Worm (Caenorhabditis elegans) whole organism, early embryonic: ENCODE results near the gene clec-153.

Experiments used
- F13C5.2 ChIP-seq: sonication (generic microtip); optimal IDR thresholded peaks from 2 replicates; lab custom pipeline; 2017; ENCODE audit warnings: mild to moderate bottlenecking, missing genetic modification characterization, inconsistent platforms, missing compliant biosample characterization
- aly-1 ChIP-seq: sonication (generic microtip); optimal IDR thresholded peaks from 2 replicates; lab custom pipeline; 2016; ENCODE audit warnings: missing genetic modification characterization, missing compliant biosample characterization
- ama-1 ChIP-seq: fragments of 150-350 bp; optimal IDR thresholded peaks from 2 replicates; lab custom pipeline; 2014
- ceh-13 ChIP-seq: fragments of 200-800 bp; sonication (Bioruptor generic); optimal IDR thresholded peaks from 2 replicates; lab custom pipeline; 2018; ENCODE audit warnings: mild to moderate bottlenecking, missing genetic modification characterization, missing compliant biosample characterization
- ets-7 ChIP-seq: sonication (generic microtip); optimal IDR thresholded peaks from 2 replicates; lab custom pipeline; 2016; ENCODE audit warnings: missing genotype, missing genetic modification characterization, missing compliant biosample characterization
- flt-1 ChIP-seq: fragments of 200-800 bp; sonication (Bioruptor generic); IDR thresholded peaks from 2 replicates; pipeline ENCODE4 v1.3.6; 2022; ENCODE audit warnings: missing genetic modification characterization, missing compliant biosample characterization
- hmbx-1 ChIP-seq: sonication (generic microtip); optimal IDR thresholded peaks from 2 replicates; lab custom pipeline; 2016; ENCODE audit warnings: mild to moderate bottlenecking, missing genetic modification characterization, missing compliant biosample characterization
- hmg-4 ChIP-seq: fragments of 200-800 bp; sonication (Bioruptor generic); optimal IDR thresholded peaks from 2 replicates; lab custom pipeline; 2018; ENCODE audit warnings: mild to moderate bottlenecking, missing genetic modification characterization, missing compliant biosample characterization
- hnd-1 ChIP-seq: sonication (generic microtip); optimal IDR thresholded peaks from 2 replicates; lab custom pipeline; 2016; ENCODE audit warnings: missing genetic modification characterization, missing compliant biosample characterization
- pes-1 ChIP-seq: fragments of 200-800 bp; sonication (Bioruptor generic); IDR thresholded peaks from 2 replicates; pipeline ENCODE4 v1.3.6; 2022; ENCODE audit warnings: missing genetic modification reagents, missing genetic modification characterization, missing compliant biosample characterization
- scrt-1 ChIP-seq: fragments of 200-800 bp; sonication (Bioruptor generic); IDR thresholded peaks from 2 replicates; pipeline ENCODE4 v1.3.6; 2022; ENCODE audit warnings: missing genetic modification characterization, missing compliant biosample characterization
- tbx-11 ChIP-seq: fragments of 200-800 bp; sonication (Bioruptor generic); IDR thresholded peaks from 2 replicates; pipeline ENCODE4 v1.3.6; 2022; ENCODE audit warnings: missing genetic modification characterization, missing compliant biosample characterization
- tbx-37 ChIP-seq: fragments of 200-800 bp; sonication (Bioruptor generic); conservative IDR thresholded peaks from 2 replicates; pipeline ENCODE4 v1.3.6; 2022; ENCODE audit warnings: missing genetic modification reagents, missing genetic modification characterization, missing compliant biosample characterization

DNA sequence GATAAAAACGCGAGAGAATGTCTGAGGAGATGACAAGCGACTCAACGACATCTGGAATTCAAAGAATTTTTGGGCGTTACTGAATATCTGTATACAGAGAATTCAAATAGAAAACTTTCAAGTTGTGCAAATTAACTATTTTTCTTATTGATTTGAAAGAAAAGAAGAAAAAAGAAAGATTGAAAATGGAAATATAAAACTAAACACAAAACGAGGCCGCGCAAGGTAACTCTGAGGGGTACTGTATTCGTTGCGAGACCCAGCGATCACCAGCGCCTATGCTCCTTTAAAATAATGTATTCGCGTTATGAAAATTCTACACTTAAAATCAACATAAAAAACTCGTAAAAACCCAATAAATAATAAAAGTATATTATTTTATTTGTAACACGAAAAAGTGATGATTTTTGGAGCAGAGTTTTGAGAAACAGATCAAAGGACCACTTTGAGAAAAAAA lies 39.2 kb upstream of the clec-153 start, which contains the start of gene asb-1:
- TF ChIP-seq ama-1 (lab: Kevin White, UChicago) (no peak), F13C5.2 (tag; lab: Kevin White, UChicago) (no peak), flt-1 (no peak), ceh-13 (no peak), tbx-11 (GFP tag; lab: Robert Waterston, UW) (no peak), ets-7 (tag; lab: Kevin White, UChicago) (no peak), hmbx-1 (tag; lab: Kevin White, UChicago) (no peak), hnd-1 (tag; lab: Kevin White, UChicago) (no peak), hmg-4 (GFP tag; lab: Kevin White, UChicago) (no peak), aly-1 (tag; lab: Kevin White, UChicago) (no peak), scrt-1 (GFP tag; lab: Robert Waterston, UW) (no peak), tbx-37 (GFP tag; lab: Robert Waterston, UW) (no peak), pes-1 (no peak)
